Fruit fly (Drosophila melanogaster) whole organism, wandering third instar larva: Measurements from ENCODE around the gene Tfb5.

Experiments used
- Dfd ChIP-seq: fragments of >200 bp; optimal IDR thresholded peaks from 2 replicates; lab custom pipeline; 2017; ENCODE audit warnings: missing biosample characterization, missing genetic modification characterization
- Myc ChIP-seq: fragments of >200 bp; optimal IDR thresholded peaks from 2 replicates; lab custom pipeline; 2017
- OdsH ChIP-seq: fragments of 200-800 bp; sonication (Bioruptor generic); optimal IDR thresholded peaks from 2 replicates; lab custom pipeline; 2016; ENCODE audit warnings: missing biosample characterization, mild to moderate bottlenecking, missing genetic modification characterization
- br ChIP-seq: fragments of 200-800 bp; sonication (Bioruptor generic); optimal IDR thresholded peaks from 2 replicates; lab custom pipeline; 2016; ENCODE audit warnings: missing biosample characterization, missing genetic modification characterization
- dmrt93B ChIP-seq: fragments of 200-800 bp; sonication (Bioruptor generic); optimal IDR thresholded peaks from 2 replicates; lab custom pipeline; 2018; ENCODE audit warnings: missing biosample characterization, mild to moderate bottlenecking, missing genetic modification characterization
- foxo ChIP-seq, 2 experiments: fragments of 200-800 bp; sonication (Bioruptor generic); optimal IDR thresholded peaks; 2 replicates in 1 of 2; 3 replicates in 1 of 2; lab custom pipeline; 2016 to 2017; ENCODE audit warnings: missing biosample characterization in 2 of 2, missing genetic modification characterization in 2 of 2
- fru ChIP-seq: fragments of 200-800 bp; sonication (Bioruptor generic); optimal IDR thresholded peaks from 3 replicates; lab custom pipeline; 2016; ENCODE audit warnings: missing biosample characterization, mild to moderate bottlenecking, missing genetic modification characterization
- h ChIP-seq: fragments of 200-800 bp; sonication (Bioruptor generic); optimal IDR thresholded peaks from 3 replicates; lab custom pipeline; 2016; ENCODE audit warnings: missing biosample characterization, mild to moderate bottlenecking, missing genetic modification characterization
- pan ChIP-seq: fragments of >200 bp; optimal IDR thresholded peaks from 2 replicates; lab custom pipeline; 2017
- psq ChIP-seq: fragments of 200-800 bp; sonication (Bioruptor generic); optimal IDR thresholded peaks from 3 replicates; lab custom pipeline; 2017; ENCODE audit warnings: missing biosample characterization, mild to moderate bottlenecking, missing genetic modification characterization, moderate library complexity
- usp ChIP-seq: fragments of >200 bp; optimal IDR thresholded peaks from 2 replicates; lab custom pipeline; 2017; ENCODE audit warnings: missing biosample characterization, missing genetic modification characterization
- woc ChIP-seq: sonication (Bioruptor generic); optimal IDR thresholded peaks from 2 replicates; lab custom pipeline; 2016; ENCODE audit warnings: missing biosample characterization, mild to moderate bottlenecking, missing genetic modification characterization

DNA sequence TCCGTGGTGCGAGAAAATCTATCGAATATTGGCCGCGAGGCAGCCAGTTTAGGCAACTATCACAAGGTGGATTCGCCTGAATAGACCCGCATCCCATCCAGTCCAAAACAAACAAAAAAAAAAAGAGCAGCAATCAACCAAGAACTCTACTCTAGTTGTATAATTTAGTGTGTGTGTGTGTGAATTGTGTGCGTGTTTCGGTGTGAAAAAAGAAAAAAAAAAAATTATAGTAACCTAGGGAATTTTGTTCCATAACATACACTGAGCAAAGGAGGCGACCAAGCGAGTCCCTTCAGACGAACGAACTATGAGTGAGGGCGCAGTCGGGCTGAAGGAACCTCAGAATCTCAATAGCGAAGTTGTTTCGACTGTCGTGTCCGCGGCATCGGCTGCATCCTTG, 35.6 kb upstream of the Tfb5 start:
- TF ChIP-seq fru (GFP tag; lab: Kevin White, UChicago) (no peak), pan (no peak), dmrt93B (GFP tag; lab: Kevin White, UChicago) (no peak), Myc (lab: Kevin White, UChicago) (no peak), OdsH (no peak), h (GFP tag; lab: Kevin White, UChicago) (no peak), usp (GFP tag; lab: Kevin White, UChicago) (no peak), psq (GFP tag; lab: Kevin White, UChicago) (no peak), woc (GFP tag; lab: Kevin White, UChicago) (no peak), foxo (GFP tag; optimal IDR thresholded peaks at IDR 0.05; lab: Kevin White, UChicago) (no peak), br (GFP tag; lab: Kevin White, UChicago) (no peak), Dfd (GFP tag; lab: Kevin White, UChicago) (no peak)
